Fruit fly (Drosophila melanogaster) whole organism, embryonic: ENCODE measurements around the gene LysS.

Experiments
- CG2889 ChIP-seq: fragments of 200-800 bp; sonication (Bioruptor generic); IDR thresholded peaks from 3 replicates; pipeline ENCODE4 v1.3.6; 2022; ENCODE audit warnings: missing biosample characterization, missing genetic modification characterization
- CG8478 ChIP-seq: fragments of >200 bp; optimal IDR thresholded peaks from 2 replicates; lab custom pipeline; 2018
- Gug ChIP-seq: fragments of 200-800 bp; sonication (Bioruptor generic); IDR thresholded peaks from 4 replicates; pipeline ENCODE4 v1.3.6; 2022; ENCODE audit warnings: missing biosample characterization, missing genetic modification characterization
- jing ChIP-seq: fragments of 200-800 bp; sonication (Bioruptor generic); optimal IDR thresholded peaks from 2 replicates; lab custom pipeline; 2018; ENCODE audit warnings: missing biosample characterization, mild to moderate bottlenecking, missing genetic modification characterization
- lola ChIP-seq, 3 experiments: fragments of >200 bp in 2 of 3; fragments of 200-800 bp in 1 of 3; sonication (Bioruptor generic) in 1 of 3; optimal IDR thresholded peaks; 2 replicates each; lab custom pipeline; 2017 to 2019; ENCODE audit warnings: missing biosample characterization in 3 of 3, missing genetic modification characterization in 3 of 3, mild to moderate bottlenecking in 1 of 3, moderate library complexity in 1 of 3
- psq ChIP-seq: fragments of 200-800 bp; sonication (Bioruptor generic); optimal IDR thresholded peaks from 2 replicates; lab custom pipeline; 2017; ENCODE audit warnings: missing biosample characterization, missing genetic modification characterization

DNA sequence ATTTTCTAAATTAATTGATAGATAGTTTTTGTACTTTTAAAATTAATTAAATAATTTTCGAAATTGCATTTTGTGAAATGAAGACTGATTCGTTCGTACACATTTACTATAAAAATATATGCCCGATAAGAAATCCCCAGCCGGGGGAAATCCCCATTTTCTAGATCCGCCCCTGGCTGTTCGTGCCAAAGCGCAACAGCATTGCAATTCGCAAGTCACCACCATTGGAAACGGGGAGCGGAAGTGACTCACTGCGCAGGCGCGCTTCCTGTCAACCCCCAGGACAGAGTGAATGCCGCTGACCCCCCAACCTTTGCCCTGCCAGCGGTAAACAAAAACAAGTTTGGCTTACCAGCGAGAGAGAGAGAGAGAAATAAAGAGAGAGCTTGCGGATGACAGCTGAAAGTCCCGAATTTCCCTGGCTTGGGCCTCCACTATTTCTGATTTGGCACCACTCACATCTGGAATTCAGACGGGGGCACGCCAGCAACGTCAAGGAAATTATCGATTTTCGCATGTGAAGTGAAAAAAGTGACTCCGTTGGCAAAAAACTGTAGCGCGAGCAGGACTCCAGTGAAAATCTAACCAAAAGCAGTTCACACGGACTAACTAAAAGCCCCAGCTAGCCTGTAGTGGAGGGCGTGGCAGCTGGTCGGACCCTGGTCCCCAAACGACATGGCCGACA lies 31.5 kb upstream of the LysS start, which contains the start of gene Aplip1:
- TF ChIP-seq jing (GFP tag; lab: Kevin White, UChicago) (no peak), Gug (GFP tag; lab: Robert Waterston, UW) (no peak), psq (GFP tag; lab: Kevin White, UChicago) (no peak), CG8478 (lab: Kevin White, UChicago) (no peak), CG2889 (GFP tag; lab: Robert Waterston, UW) (no peak), lola (GFP tag; optimal IDR thresholded peaks at IDR 0.05; lab: Kevin White, UChicago) (no peak)
